Fruit fly (Drosophila melanogaster): ENCODE data around the gene Sarm.
A peak's percentile ranks its signal among the peaks of the same experiment; 100 is the strongest.

Sarm gene

DNA sequence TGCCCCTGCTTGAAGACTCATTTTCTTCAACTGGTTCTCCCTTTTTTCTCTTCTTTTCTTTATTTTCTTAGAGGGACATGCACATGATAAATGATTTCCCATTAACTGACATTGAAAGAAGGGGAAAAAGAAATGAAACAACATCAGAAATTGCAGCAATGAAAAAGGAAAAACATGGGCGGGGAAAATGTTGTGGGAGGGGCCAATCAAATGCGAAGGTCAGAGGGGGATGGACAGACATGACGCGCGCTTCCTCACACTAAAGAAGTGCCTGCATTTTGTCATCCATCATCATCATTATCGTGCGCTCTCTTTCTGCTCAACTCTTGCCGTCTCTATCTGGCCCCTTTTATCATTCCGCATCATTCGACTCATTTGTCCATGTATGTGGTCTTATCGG, 26.0 kb upstream of the Sarm start:
- TF ChIP-seq CG15710 (tag; optimal IDR thresholded peaks at IDR 0.05), result no peak
- TF ChIP-seq Pif1A (GFP tag; optimal IDR thresholded peaks at IDR 0.05), result no peak
- TF ChIP-seq CG8159 (tag; optimal IDR thresholded peaks at IDR 0.05), result peak; percentile 6
- no peak for TF ChIP-seq D1 (tag; optimal IDR thresholded peaks at IDR 0.05)

dm6 chr3L:8039119-8039518, 24.6 kb upstream of the Sarm start:
- TF ChIP-seq CG34367 (tag; optimal IDR thresholded peaks at IDR 0.05), result no peak
- TF ChIP-seq CG12605 (GFP tag; IDR thresholded peaks at IDR 0.05), result no peak
- TF ChIP-seq gl (tag; optimal IDR thresholded peaks at IDR 0.05), result no peak
- TF ChIP-seq CG10348 (GFP tag; IDR thresholded peaks at IDR 0.05), result no peak
- no peak for TF ChIP-seq CG14655 (GFP tag; optimal IDR thresholded peaks at IDR 0.05)
- no peak for TF ChIP-seq Pif1B (GFP tag; optimal IDR thresholded peaks at IDR 0.05)
- no peak for TF ChIP-seq CG8301 (tag; optimal IDR thresholded peaks at IDR 0.05)
- TF ChIP-seq EcR (GFP tag; optimal IDR thresholded peaks at IDR 0.05), result no peak
- TF ChIP-seq Snoo (tag; optimal IDR thresholded peaks at IDR 0.05), result no peak
- TF ChIP-seq rn (GFP tag; IDR thresholded peaks at IDR 0.05), result no peak
- TF ChIP-seq Pif1A (GFP tag; optimal IDR thresholded peaks at IDR 0.05), result no peak

DNA sequence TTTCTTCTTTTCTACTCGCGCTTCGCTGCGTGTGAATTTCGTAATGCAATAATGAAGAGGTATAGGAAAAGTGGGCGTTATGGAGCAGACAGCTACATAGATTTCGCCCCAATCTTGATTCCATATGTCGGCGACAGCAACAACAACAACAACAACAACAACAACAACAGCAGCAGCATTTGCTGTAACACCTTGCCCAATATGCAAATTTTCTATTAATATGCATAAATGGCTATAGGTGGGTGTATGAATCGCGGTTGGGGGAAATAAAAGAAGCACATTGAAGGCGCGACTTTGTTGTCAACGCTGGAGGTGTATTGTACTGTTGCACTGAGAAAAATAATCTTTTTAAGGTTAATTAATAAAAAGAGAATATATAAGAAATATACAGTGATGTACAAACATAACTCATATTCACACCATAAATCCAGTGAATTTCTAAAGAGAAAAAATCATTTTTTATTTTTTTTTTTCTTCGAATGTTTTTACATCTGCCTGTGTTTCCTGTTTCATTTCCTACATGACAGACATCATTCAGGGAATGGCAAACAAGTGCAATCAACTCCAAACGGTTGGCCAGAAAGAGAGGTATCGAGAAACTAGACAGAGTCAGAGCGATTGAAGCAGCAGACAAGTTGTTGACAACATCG, 22.1 kb upstream of the Sarm start:
- TF ChIP-seq gl (tag; optimal IDR thresholded peaks at IDR 0.05), result no peak
- no peak for TF ChIP-seq CG13204 (GFP tag; optimal IDR thresholded peaks at IDR 0.05)
- TF ChIP-seq CG15710 (tag; optimal IDR thresholded peaks at IDR 0.05), result peak; percentile 9
- TF ChIP-seq Snoo (tag; optimal IDR thresholded peaks at IDR 0.05), result no peak
- TF ChIP-seq rn (GFP tag; IDR thresholded peaks at IDR 0.05), result peak; percentile 7; the same call in 1 of the 2 replicates
- TF ChIP-seq CG14655 (GFP tag; optimal IDR thresholded peaks at IDR 0.05), result peak; percentile 56
- TF ChIP-seq Pif1B (GFP tag; optimal IDR thresholded peaks at IDR 0.05), result no peak
- peak; percentile 28 for TF ChIP-seq Pif1A (GFP tag; optimal IDR thresholded peaks at IDR 0.05)
- TF ChIP-seq CG4496 (GFP tag; IDR thresholded peaks at IDR 0.05), result peak; percentile 39; the same call in 1 of the 3 replicates
- no peak for TF ChIP-seq CG34367 (tag; optimal IDR thresholded peaks at IDR 0.05)
- no peak for TF ChIP-seq CG10348 (GFP tag; IDR thresholded peaks at IDR 0.05)
- peak; percentile 34 for TF ChIP-seq EcR (GFP tag; optimal IDR thresholded peaks at IDR 0.05)
- 0 out of 2 replicates have a peak, but pooled peaks have one; percentile 18 for TF ChIP-seq Ets98B (GFP tag; IDR thresholded peaks at IDR 0.05)
- TF ChIP-seq CG17806 (tag; optimal IDR thresholded peaks at IDR 0.05), result peak; percentile 35
- TF ChIP-seq CG9948 (tag; optimal IDR thresholded peaks at IDR 0.05), result peak; percentile 40
- no peak for TF ChIP-seq D1 (tag; optimal IDR thresholded peaks at IDR 0.05)
- TF ChIP-seq fd96Ca (GFP tag; IDR thresholded peaks at IDR 0.05), result 0 out of 3 replicates have a peak, but pooled peaks have one; percentile 21
- peak; percentile 46; the same call in 1 of the 2 replicates for TF ChIP-seq CG12605 (GFP tag; IDR thresholded peaks at IDR 0.05)
- peak; percentile 57 for TF ChIP-seq CG8159 (tag; optimal IDR thresholded peaks at IDR 0.05)
- TF ChIP-seq CG32121 (GFP tag; IDR thresholded peaks at IDR 0.05), result 0 out of 2 replicates have a peak, but pooled peaks have one; percentile 41
- TF ChIP-seq CG8301 (tag; optimal IDR thresholded peaks at IDR 0.05), result peak; percentile 45

dm6 chr3L:8043622-8044021, 20.1 kb upstream of the Sarm start:
- TF ChIP-seq CG8301 (tag; optimal IDR thresholded peaks at IDR 0.05), result peak; percentile 61
- peak; percentile 35 for TF ChIP-seq CG9948 (tag; optimal IDR thresholded peaks at IDR 0.05)
- TF ChIP-seq CG8159 (tag; optimal IDR thresholded peaks at IDR 0.05), result peak; percentile 43
- no peak for TF ChIP-seq gl (tag; optimal IDR thresholded peaks at IDR 0.05)
- no peak for TF ChIP-seq CG34367 (tag; optimal IDR thresholded peaks at IDR 0.05)
- TF ChIP-seq CG17806 (tag; optimal IDR thresholded peaks at IDR 0.05), result peak; percentile 5
- peak; percentile 72 for TF ChIP-seq CG32121 (GFP tag; IDR thresholded peaks at IDR 0.05)
- TF ChIP-seq Snoo (tag; optimal IDR thresholded peaks at IDR 0.05), result no peak
- TF ChIP-seq D1 (tag; optimal IDR thresholded peaks at IDR 0.05), result peak; percentile 13
- TF ChIP-seq Ets98B (GFP tag; IDR thresholded peaks at IDR 0.05), result no peak

- TF ChIP-seq Ets98B (GFP tag; IDR thresholded peaks at IDR 0.05), result no peak
Measured at dm6 chr3L:8044867-8045362, 18.8 kb upstream of the Sarm start.

DNA sequence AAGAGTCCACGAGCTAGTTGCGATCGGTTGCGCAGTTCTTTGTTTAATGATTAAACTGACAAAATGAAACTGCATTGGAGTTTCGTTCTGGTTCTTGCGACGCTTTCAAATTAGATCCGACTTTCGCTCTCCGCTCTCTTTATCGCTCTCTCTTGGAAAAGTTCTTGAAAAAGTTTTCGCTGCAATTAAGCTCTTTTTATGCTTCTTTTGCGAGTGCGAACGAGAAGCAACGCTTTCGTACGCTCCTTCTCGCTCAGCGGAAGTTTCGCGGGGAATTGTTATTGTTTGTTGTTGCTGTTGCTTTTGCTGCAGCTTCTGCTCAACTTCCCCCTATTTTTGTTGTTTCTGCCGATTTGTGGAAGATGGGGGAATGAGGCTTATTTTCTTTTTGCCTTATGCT, 7.3 kb upstream of the Sarm start:
- TF ChIP-seq EcR (GFP tag; optimal IDR thresholded peaks at IDR 0.05), result peak; percentile 94
- TF ChIP-seq CG17806 (tag; optimal IDR thresholded peaks at IDR 0.05), result no peak

dm6 chr3L:8056740-8057253, 6.9 kb upstream of the Sarm start:
- TF ChIP-seq CG17806 (tag; optimal IDR thresholded peaks at IDR 0.05), result peak; percentile 88
- TF ChIP-seq CG15710 (tag; optimal IDR thresholded peaks at IDR 0.05), result peak; percentile 93
- peak; percentile 88 for TF ChIP-seq Pif1A (GFP tag; optimal IDR thresholded peaks at IDR 0.05)
- TF ChIP-seq CG12605 (GFP tag; IDR thresholded peaks at IDR 0.05), result no peak; the same call in 1 of the 2 replicates
- no peak for TF ChIP-seq EcR (GFP tag; optimal IDR thresholded peaks at IDR 0.05)
- peak; percentile 62 for TF ChIP-seq gl (tag; optimal IDR thresholded peaks at IDR 0.05)
- TF ChIP-seq CG8301 (tag; optimal IDR thresholded peaks at IDR 0.05), result peak; percentile 95
- peak; percentile 88 for TF ChIP-seq CG34367 (tag; optimal IDR thresholded peaks at IDR 0.05)
- peak; percentile 84 for TF ChIP-seq CG4496 (GFP tag; IDR thresholded peaks at IDR 0.05)
- peak; percentile 94 for TF ChIP-seq D1 (tag; optimal IDR thresholded peaks at IDR 0.05)
- TF ChIP-seq Snoo (tag; optimal IDR thresholded peaks at IDR 0.05), result peak; percentile 85
- TF ChIP-seq fd96Ca (GFP tag; IDR thresholded peaks at IDR 0.05), result no peak; the same call in 2 of the 3 replicates
- TF ChIP-seq CG9948 (tag; optimal IDR thresholded peaks at IDR 0.05), result peak; percentile 93
- peak; percentile 84 for TF ChIP-seq Pif1B (GFP tag; optimal IDR thresholded peaks at IDR 0.05)
- 0 out of 2 replicates have a peak, but pooled peaks have one; percentile 21 for TF ChIP-seq rn (GFP tag; IDR thresholded peaks at IDR 0.05)
- peak; percentile 97 for TF ChIP-seq CG14655 (GFP tag; optimal IDR thresholded peaks at IDR 0.05)
- peak; percentile 82 for TF ChIP-seq CG13204 (GFP tag; optimal IDR thresholded peaks at IDR 0.05)
- TF ChIP-seq Ets98B (GFP tag; IDR thresholded peaks at IDR 0.05), result peak; percentile 69; the same call in 1 of the 2 replicates
- TF ChIP-seq CG32121 (GFP tag; IDR thresholded peaks at IDR 0.05), result peak; percentile 77
- TF ChIP-seq CG10348 (GFP tag; IDR thresholded peaks at IDR 0.05), result no peak
- TF ChIP-seq CG8159 (tag; optimal IDR thresholded peaks at IDR 0.05), result peak; percentile 100
